Worm (Caenorhabditis elegans) whole organism, early embryonic: ENCODE measurements around the gene Y32F6A.4.

Experiments used
- F13C5.2 ChIP-seq: sonication (generic microtip); optimal IDR thresholded peaks from 2 replicates; lab custom pipeline; 2017; ENCODE audit warnings: mild to moderate bottlenecking, missing genetic modification characterization, inconsistent platforms, missing compliant biosample characterization
- aly-1 ChIP-seq: sonication (generic microtip); optimal IDR thresholded peaks from 2 replicates; lab custom pipeline; 2016; ENCODE audit warnings: missing genetic modification characterization, missing compliant biosample characterization
- ama-1 ChIP-seq: fragments of 150-350 bp; optimal IDR thresholded peaks from 2 replicates; lab custom pipeline; 2014
- ceh-13 ChIP-seq: fragments of 200-800 bp; sonication (Bioruptor generic); optimal IDR thresholded peaks from 2 replicates; lab custom pipeline; 2018; ENCODE audit warnings: mild to moderate bottlenecking, missing genetic modification characterization, missing compliant biosample characterization
- ets-7 ChIP-seq: sonication (generic microtip); optimal IDR thresholded peaks from 2 replicates; lab custom pipeline; 2016; ENCODE audit warnings: missing genotype, missing genetic modification characterization, missing compliant biosample characterization
- hmbx-1 ChIP-seq: sonication (generic microtip); optimal IDR thresholded peaks from 2 replicates; lab custom pipeline; 2016; ENCODE audit warnings: mild to moderate bottlenecking, missing genetic modification characterization, missing compliant biosample characterization
- hmg-4 ChIP-seq: fragments of 200-800 bp; sonication (Bioruptor generic); optimal IDR thresholded peaks from 2 replicates; lab custom pipeline; 2018; ENCODE audit warnings: mild to moderate bottlenecking, missing genetic modification characterization, missing compliant biosample characterization
- hnd-1 ChIP-seq: sonication (generic microtip); optimal IDR thresholded peaks from 2 replicates; lab custom pipeline; 2016; ENCODE audit warnings: missing genetic modification characterization, missing compliant biosample characterization
- pes-1 ChIP-seq: fragments of 200-800 bp; sonication (Bioruptor generic); IDR thresholded peaks from 2 replicates; pipeline ENCODE4 v1.3.6; 2022; ENCODE audit warnings: missing genetic modification reagents, missing genetic modification characterization, missing compliant biosample characterization
- scrt-1 ChIP-seq: fragments of 200-800 bp; sonication (Bioruptor generic); IDR thresholded peaks from 2 replicates; pipeline ENCODE4 v1.3.6; 2022; ENCODE audit warnings: missing genetic modification characterization, missing compliant biosample characterization
- sea-1 ChIP-seq: fragments of 200-800 bp; sonication (Bioruptor generic); conservative IDR thresholded peaks from 2 replicates; pipeline ENCODE4 v1.3.6; 2022; ENCODE audit warnings: missing genetic modification characterization, missing compliant biosample characterization
- tbx-11 ChIP-seq: fragments of 200-800 bp; sonication (Bioruptor generic); IDR thresholded peaks from 2 replicates; pipeline ENCODE4 v1.3.6; 2022; ENCODE audit warnings: missing genetic modification characterization, missing compliant biosample characterization
- tbx-37 ChIP-seq: fragments of 200-800 bp; sonication (Bioruptor generic); conservative IDR thresholded peaks from 2 replicates; pipeline ENCODE4 v1.3.6; 2022; ENCODE audit warnings: missing genetic modification reagents, missing genetic modification characterization, missing compliant biosample characterization

DNA sequence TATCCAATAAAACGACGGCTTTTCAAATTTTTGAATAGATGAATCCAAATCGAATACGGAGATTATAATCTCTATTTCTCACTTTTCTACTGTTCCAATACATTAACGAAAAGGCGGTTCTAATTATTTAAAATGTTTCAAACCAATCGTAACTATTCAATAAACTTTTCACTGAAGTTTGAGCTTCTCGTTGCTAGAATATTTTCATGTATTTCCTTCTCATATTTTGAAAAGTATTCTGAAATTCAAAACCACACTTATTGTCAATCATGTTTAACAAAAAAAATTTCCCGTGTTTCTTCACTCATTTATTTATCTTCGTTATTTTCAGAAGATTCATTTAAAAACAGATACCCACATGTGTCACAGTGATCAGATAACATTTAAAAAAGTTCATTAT, 31.1 kb downstream of the Y32F6A.4 start, which contains the start of gene F15H10.8:
- TF ChIP-seq tbx-11 (GFP tag; lab: Robert Waterston, UW) (no peak), ama-1 (no peak), sea-1 (GFP tag; lab: Robert Waterston, UW) (no peak), F13C5.2 (no peak), tbx-37 (GFP tag; lab: Robert Waterston, UW) (no peak), pes-1 (GFP tag; lab: Robert Waterston, UW) (no peak), ceh-13 (GFP tag; lab: Kevin White, UChicago) (no peak), scrt-1 (GFP tag; lab: Robert Waterston, UW) (no peak), ets-7 (tag; lab: Kevin White, UChicago) (no peak), aly-1 (tag; lab: Kevin White, UChicago) (no peak), hmg-4 (GFP tag; lab: Kevin White, UChicago) (no peak), hmbx-1 (tag; lab: Kevin White, UChicago) (no peak), hnd-1 (tag; lab: Kevin White, UChicago) (no peak)
